Worm (Caenorhabditis elegans): Measurements from ENCODE around the gene C34F11.8.

Gene C34F11.8

ce11 chrII:5191766-5192165 lies 19.0 kb downstream of the C34F11.8 start (continued):
- no peak for TF ChIP-seq F37D6.2 (tag; optimal IDR thresholded peaks at IDR 0.05)
- peak; percentile 65 for TF ChIP-seq dmd-6 (GFP tag; IDR thresholded peaks at IDR 0.05)
- peak; percentile 67 for TF ChIP-seq hlh-11 (tag; optimal IDR thresholded peaks at IDR 0.05)
- peak; percentile 40 for TF ChIP-seq aha-1 (tag)

- TF ChIP-seq Y75B8A.6 (GFP tag; IDR thresholded peaks at IDR 0.05) (no peak), lin-38 (GFP tag; IDR thresholded peaks at IDR 0.05) (peak; percentile 81), dpl-1 (GFP tag; optimal IDR thresholded peaks at IDR 0.05) (no peak), F37D6.2 (tag; optimal IDR thresholded peaks at IDR 0.05) (no peak), unc-130 (GFP tag; optimal IDR thresholded peaks at IDR 0.05) (no peak), ceh-82 (tag; optimal IDR thresholded peaks at IDR 0.05) (no peak), aha-1 (tag) (peak; percentile 37), pqm-1 (tag; optimal IDR thresholded peaks at IDR 0.05) (no peak), lim-7 (GFP tag; IDR thresholded peaks at IDR 0.05) (no peak), R02D3.7 (tag; optimal IDR thresholded peaks at IDR 0.05) (no peak), nhr-42 (GFP tag; IDR thresholded peaks at IDR 0.05) (no peak), nhr-6 (tag; optimal IDR thresholded peaks at IDR 0.05) (no peak), set-16 (GFP tag; IDR thresholded peaks at IDR 0.05) (no peak)
Observed at ce11 chrII:5187934-5188333, 22.8 kb downstream of the C34F11.8 start.

ce11 chrII:5187469-5187868 lies 23.3 kb downstream of the C34F11.8 start, which contains the start of gene crh-2:
Gene crh-2, minus strand, starts transcription at chrII:5187569.
- TF ChIP-seq ceh-28 (tag; optimal IDR thresholded peaks at IDR 0.05) (no peak), daf-19 (GFP tag; conservative IDR thresholded peaks at IDR 0.05) (no peak), ceh-82 (tag; optimal IDR thresholded peaks at IDR 0.05) (no peak), snpc-4 (tag; optimal IDR thresholded peaks at IDR 0.05) (no peak), nhr-77 (tag; optimal IDR thresholded peaks at IDR 0.05) (no peak)

- TF ChIP-seq aha-1 (tag) (peak; percentile 70), spr-3 (GFP tag; optimal IDR thresholded peaks at IDR 0.05) (no peak), F10B5.3 (tag; optimal IDR thresholded peaks at IDR 0.05) (no peak), ceh-28 (tag; optimal IDR thresholded peaks at IDR 0.05) (no peak), nhr-48 (tag; optimal IDR thresholded peaks at IDR 0.05) (peak; percentile 2), snpc-4 (tag; optimal IDR thresholded peaks at IDR 0.05) (no peak), ZK546.5 (tag; optimal IDR thresholded peaks at IDR 0.05) (no peak), F37D6.2 (tag; optimal IDR thresholded peaks at IDR 0.05) (no peak), tra-1 (GFP tag; IDR thresholded peaks at IDR 0.05) (no peak), php-3 (GFP tag; IDR thresholded peaks at IDR 0.05) (peak; percentile 73), dve-1 (tag; optimal IDR thresholded peaks at IDR 0.05; ENCODE audit: insufficient read depth) (peak; percentile 42), D1046.2 (GFP tag; IDR thresholded peaks at IDR 0.05) (no peak), pqm-1 (tag; optimal IDR thresholded peaks at IDR 0.05) (peak; percentile 51), pha-4 (GFP tag; IDR thresholded peaks at IDR 0.05) (no peak), pha-4 (tag; optimal IDR thresholded peaks at IDR 0.05) (no peak), daf-16 (GFP tag; optimal IDR thresholded peaks at IDR 0.05) (no peak), daf-16 (tag; optimal IDR thresholded peaks at IDR 0.05) (peak; percentile 69), zfp-3 (GFP tag; conservative IDR thresholded peaks at IDR 0.05) (no peak), hlh-11 (tag; optimal IDR thresholded peaks at IDR 0.05) (peak; percentile 62), saeg-2 (GFP tag; IDR thresholded peaks at IDR 0.05) (no peak)
Observed at ce11 chrII:5186870-5187269, 23.9 kb downstream of the C34F11.8 start.

ce11 chrII:5185955-5186539 lies 24.7 kb downstream of the C34F11.8 start:
- TF ChIP-seq hlh-30 (tag; optimal IDR thresholded peaks at IDR 0.05; ENCODE audit: insufficient read depth) (peak; percentile 35), saeg-2 (GFP tag; IDR thresholded peaks at IDR 0.05) (no peak), tra-1 (GFP tag; IDR thresholded peaks at IDR 0.05) (peak; percentile 35; the same call in 1 of the 2 replicates), nhr-10 (tag; optimal IDR thresholded peaks at IDR 0.05) (peak; percentile 39), nhr-25 (tag; optimal IDR thresholded peaks at IDR 0.05; ENCODE audit: borderline replicate concordance, insufficient read depth) (no peak), R02D3.7 (tag; optimal IDR thresholded peaks at IDR 0.05) (no peak), unc-62 (GFP tag; optimal IDR thresholded peaks at IDR 0.05 in 1 of 2) (peak in 1 of 2 experiments; percentile 1), unc-62 (tag; optimal IDR thresholded peaks at IDR 0.05) (no peak), zfp-2 (tag; optimal IDR thresholded peaks at IDR 0.05) (no peak), php-3 (GFP tag; IDR thresholded peaks at IDR 0.05) (peak; percentile 100), dmd-6 (GFP tag; IDR thresholded peaks at IDR 0.05) (peak; percentile 68), ces-1 (GFP tag; optimal IDR thresholded peaks at IDR 0.05) (no peak), pqm-1 (tag; optimal IDR thresholded peaks at IDR 0.05) (peak; percentile 89), arid-1 (GFP tag; conservative IDR thresholded peaks at IDR 0.05) (no peak), nhr-102 (tag; optimal IDR thresholded peaks at IDR 0.05) (peak; percentile 49), hlh-11 (tag; optimal IDR thresholded peaks at IDR 0.05) (peak; percentile 78), daf-16 (GFP tag; optimal IDR thresholded peaks at IDR 0.05) (peak in 1 of 2 experiments; percentile 62), daf-16 (tag; optimal IDR thresholded peaks at IDR 0.05) (peak; percentile 94), mdl-1 (tag; optimal IDR thresholded peaks at IDR 0.05) (peak in 1 of 2 experiments; percentile 39), nhr-48 (tag; optimal IDR thresholded peaks at IDR 0.05) (peak; percentile 43)
